Worm (Caenorhabditis elegans) whole organism, young adult: ENCODE measurements around the gene K07E8.7.
"Not testable (repeated sequence)": the region's sequence is repeated elsewhere in the genome, so short reads cannot be mapped to it uniquely, and the experiment has no call there.

Source experiments
- D2030.7 ChIP-seq: fragments of 200-800 bp; sonication (Bioruptor generic); IDR thresholded peaks from 2 replicates; pipeline ENCODE4 v1.3.6; 2022; ENCODE audit warnings: missing genetic modification reagents, missing genetic modification characterization, missing compliant biosample characterization
- Y79H2A.3 ChIP-seq: fragments of 200-800 bp; sonication (Bioruptor generic); conservative IDR thresholded peaks from 2 replicates; pipeline ENCODE4 v1.3.6; 2022; ENCODE audit warnings: missing genetic modification reagents, missing genetic modification characterization, missing compliant biosample characterization
- ama-1 ChIP-seq, 3 experiments: fragments of 150-350 bp in 1 of 3; sonication (generic microtip) in 2 of 3; optimal IDR thresholded peaks; 2 replicates each; lab custom pipeline; 2014 to 2018; ENCODE audit warnings: missing biosample characterization in 2 of 3, missing genetic modification characterization in 2 of 3, missing genetic modification reagents in 2 of 3
- ceh-100 ChIP-seq: fragments of 200-800 bp; sonication (Bioruptor generic); IDR thresholded peaks from 2 replicates; pipeline ENCODE4 v1.3.6; 2022; ENCODE audit warnings: missing genetic modification reagents, missing genetic modification characterization, missing compliant biosample characterization
- ekl-4 ChIP-seq: fragments of 200-800 bp; sonication (Bioruptor generic); IDR thresholded peaks from 2 replicates; pipeline ENCODE4 v1.3.6; 2022; ENCODE audit warnings: missing genetic modification reagents, missing genetic modification characterization, missing compliant biosample characterization
- ets-4 ChIP-seq: fragments of 200-800 bp; sonication (Bioruptor generic); optimal IDR thresholded peaks from 2 replicates; lab custom pipeline; 2018; ENCODE audit warnings: mild to moderate bottlenecking, missing genetic modification characterization, missing compliant biosample characterization
- him-1 ChIP-seq: sonication (generic microtip); optimal IDR thresholded peaks from 2 replicates; lab custom pipeline; 2016; ENCODE audit warnings: missing genotype, missing genetic modification reagents, missing genetic modification characterization, missing compliant biosample characterization
- mxl-1 ChIP-seq: sonication (generic microtip); optimal IDR thresholded peaks from 2 replicates; lab custom pipeline; 2016; ENCODE audit warnings: missing genetic modification characterization, missing compliant biosample characterization
- nhr-80 ChIP-seq: sonication (generic microtip); optimal IDR thresholded peaks from 2 replicates; lab custom pipeline; 2016; ENCODE audit warnings: missing genetic modification characterization, missing compliant biosample characterization
- snpc-4 ChIP-seq, 5 experiments: fragments of 150-350 bp in 1 of 5; sonication (generic microtip) in 4 of 5; optimal IDR thresholded peaks; 2 replicates each; lab custom pipeline; 2014 to 2018; ENCODE audit warnings: missing genetic modification characterization in 5 of 5, missing biosample characterization in 3 of 5, antibody characterized with exemption in 2 of 5, mild to moderate bottlenecking in 2 of 5, missing compliant biosample characterization in 2 of 5, missing genotype in 2 of 5, moderate library complexity in 2 of 5, missing genetic modification reagents in 1 of 5
- tbp1 ChIP-seq: fragments of 200-800 bp; sonication (Bioruptor generic); optimal IDR thresholded peaks from 2 replicates; lab custom pipeline; 2018; ENCODE audit warnings: mild to moderate bottlenecking, missing genetic modification characterization, missing compliant biosample characterization
- xnd-1 ChIP-seq: sonication (generic microtip); optimal IDR thresholded peaks from 2 replicates; lab custom pipeline; 2016; ENCODE audit warnings: missing genotype, missing genetic modification reagents, missing genetic modification characterization, missing compliant biosample characterization
- ztf-28 ChIP-seq: fragments of 200-800 bp; sonication (Bioruptor generic); IDR thresholded peaks from 2 replicates; pipeline ENCODE4 v1.3.6; 2022; ENCODE audit warnings: missing genetic modification reagents, missing genetic modification characterization, missing compliant biosample characterization
- ztf-6 ChIP-seq: fragments of 200-800 bp; sonication (Bioruptor generic); IDR thresholded peaks from 2 replicates; pipeline ENCODE4 v1.3.6; 2022; ENCODE audit warnings: missing genetic modification reagents, missing genetic modification characterization, missing compliant biosample characterization

ce11 chrII:612361-612760 is 37.8 kb downstream of the K07E8.7 start, which contains the start of gene clec-118:
- not testable (repeated sequence) for TF ChIP-seq him-1; nhr-80 (tag; lab: Kevin White, UChicago); mxl-1 (tag; lab: Kevin White, UChicago); ekl-4 (GFP tag; lab: Robert Waterston, UW); D2030.7 (GFP tag; lab: Robert Waterston, UW); ama-1 (optimal IDR thresholded peaks at IDR 0.05; lab: Kevin White, UChicago); ama-1 (GFP tag; optimal IDR thresholded peaks at IDR 0.05; lab: Kevin White, UChicago); xnd-1; ztf-28 (GFP tag; lab: Robert Waterston, UW); ztf-6 (GFP tag; lab: Robert Waterston, UW); Y79H2A.3 (GFP tag; lab: Robert Waterston, UW); tbp1; ets-4 (GFP tag; lab: Kevin White, UChicago); snpc-4 (GFP tag; optimal IDR thresholded peaks at IDR 0.05; lab: Kevin White, UChicago); snpc-4 (tag; optimal IDR thresholded peaks at IDR 0.05; lab: Kevin White, UChicago); ceh-100 (GFP tag; lab: Robert Waterston, UW)
